Fruit fly (Drosophila melanogaster) whole organism, adult: ENCODE results near the gene CG46310.

Experiments
- CG11617 ChIP-seq: fragments of 200-800 bp; sonication (Bioruptor generic); optimal IDR thresholded peaks from 2 replicates; lab custom pipeline; 2017; ENCODE audit warnings: mild to moderate bottlenecking, missing biosample characterization, missing genetic modification reagents, missing genetic modification characterization
- CG12768 ChIP-seq: fragments of 200-800 bp; sonication (Bioruptor generic); optimal IDR thresholded peaks from 2 replicates; lab custom pipeline; 2017; ENCODE audit warnings: missing biosample characterization, missing genetic modification characterization, mild to moderate bottlenecking, moderate library complexity, missing genetic modification reagents
- CG14711 ChIP-seq: fragments of 200-800 bp; sonication (Bioruptor generic); optimal IDR thresholded peaks from 2 replicates; lab custom pipeline; 2018; ENCODE audit warnings: missing biosample characterization, mild to moderate bottlenecking, missing genetic modification characterization, moderate library complexity
- CG1620 ChIP-seq: fragments of 200-800 bp; sonication (Bioruptor generic); optimal IDR thresholded peaks from 2 replicates; lab custom pipeline; 2016; ENCODE audit warnings: missing biosample characterization, missing genetic modification characterization
- CG33017 ChIP-seq: fragments of 200-800 bp; sonication (Bioruptor generic); optimal IDR thresholded peaks from 2 replicates; lab custom pipeline; 2018; ENCODE audit warnings: missing biosample characterization, mild to moderate bottlenecking, missing genetic modification characterization, moderate library complexity
- CG5204 ChIP-seq: fragments of 200-800 bp; sonication (Bioruptor generic); optimal IDR thresholded peaks from 2 replicates; lab custom pipeline; 2016; ENCODE audit warnings: missing biosample characterization, missing genetic modification characterization
- CG7045 ChIP-seq: fragments of 200-800 bp; sonication (Bioruptor generic); optimal IDR thresholded peaks from 2 replicates; lab custom pipeline; 2017; ENCODE audit warnings: missing biosample characterization, mild to moderate bottlenecking, missing genetic modification characterization
- CG7101 ChIP-seq: fragments of 200-800 bp; sonication (Bioruptor generic); optimal IDR thresholded peaks from 2 replicates; lab custom pipeline; 2018; ENCODE audit warnings: missing biosample characterization, mild to moderate bottlenecking, missing genetic modification characterization, moderate library complexity
- Clk ChIP-seq: fragments of 200-800 bp; sonication (Bioruptor generic); optimal IDR thresholded peaks from 2 replicates; lab custom pipeline; 2017; ENCODE audit warnings: missing biosample characterization, missing genetic modification characterization
- Crg-1 ChIP-seq: fragments of 200-800 bp; sonication (Bioruptor generic); optimal IDR thresholded peaks from 2 replicates; lab custom pipeline; 2016; ENCODE audit warnings: missing biosample characterization, missing genetic modification characterization
- Hr96 ChIP-seq: fragments of 200-800 bp; sonication (Bioruptor generic); optimal IDR thresholded peaks from 2 replicates; lab custom pipeline; 2016; ENCODE audit warnings: missing biosample characterization, missing genetic modification characterization
- Mnt ChIP-seq: fragments of 200-800 bp; sonication (Bioruptor generic); optimal IDR thresholded peaks from 2 replicates; lab custom pipeline; 2016; ENCODE audit warnings: missing biosample characterization, mild to moderate bottlenecking, missing genetic modification characterization
- bab1 ChIP-seq: fragments of 200-800 bp; sonication (Bioruptor generic); optimal IDR thresholded peaks from 3 replicates; lab custom pipeline; 2019; ENCODE audit warnings: missing biosample characterization, mild to moderate bottlenecking, missing genetic modification characterization, moderate library complexity
- cic ChIP-seq: fragments of 200-800 bp; sonication (Bioruptor generic); optimal IDR thresholded peaks from 2 replicates; lab custom pipeline; 2017; ENCODE audit warnings: missing biosample characterization, mild to moderate bottlenecking, missing genetic modification characterization, moderate library complexity
- cnc ChIP-seq, 2 experiments: fragments of >200 bp; optimal IDR thresholded peaks; 2 replicates each; lab custom pipeline; 2017
- kay ChIP-seq: fragments of 200-800 bp; sonication (Bioruptor generic); peaks from one replicate; lab custom pipeline; 2016; ENCODE audit warnings: missing biosample characterization, missing genetic modification characterization, borderline replicate concordance
- ovo ChIP-seq: fragments of 200-800 bp; sonication (Bioruptor generic); optimal IDR thresholded peaks from 2 replicates; lab custom pipeline; 2016; ENCODE audit warnings: missing biosample characterization, missing genetic modification characterization
- pad ChIP-seq: fragments of 200-800 bp; sonication (Bioruptor generic); optimal IDR thresholded peaks from 3 replicates; lab custom pipeline; 2017; ENCODE audit warnings: missing biosample characterization, missing genetic modification characterization, mild to moderate bottlenecking, moderate library complexity, missing genetic modification reagents
- tj ChIP-seq: fragments of 200-800 bp; sonication (Bioruptor generic); optimal IDR thresholded peaks from 3 replicates; lab custom pipeline; 2017; ENCODE audit warnings: missing biosample characterization, mild to moderate bottlenecking, missing genetic modification characterization, moderate library complexity
- toe ChIP-seq: fragments of 200-800 bp; sonication (Bioruptor generic); optimal IDR thresholded peaks from 2 replicates; lab custom pipeline; 2016; ENCODE audit warnings: missing biosample characterization, missing genetic modification characterization

The CG46310 gene

dm6 chr3R:23203934-23204333 is 30.3 kb downstream of the CG46310 start, which contains the start of gene fzo:
fzo (minus strand) TSS chr3R:23204034.
- TF ChIP-seq CG5204 (no peak), pad (GFP tag; lab: Kevin White, UChicago) (no peak), CG33017 (tag; lab: Kevin White, UChicago) (no peak), CG7101 (tag; lab: Kevin White, UChicago) (no peak), CG1620 (GFP tag; lab: Kevin White, UChicago) (no peak), Clk (no peak), Mnt (GFP tag; lab: Kevin White, UChicago) (no peak), toe (GFP tag; lab: Kevin White, UChicago) (no peak), CG12768 (GFP tag; lab: Kevin White, UChicago) (no peak), ovo (GFP tag; lab: Kevin White, UChicago) (no peak), Crg-1 (GFP tag; lab: Kevin White, UChicago) (no peak)

DNA sequence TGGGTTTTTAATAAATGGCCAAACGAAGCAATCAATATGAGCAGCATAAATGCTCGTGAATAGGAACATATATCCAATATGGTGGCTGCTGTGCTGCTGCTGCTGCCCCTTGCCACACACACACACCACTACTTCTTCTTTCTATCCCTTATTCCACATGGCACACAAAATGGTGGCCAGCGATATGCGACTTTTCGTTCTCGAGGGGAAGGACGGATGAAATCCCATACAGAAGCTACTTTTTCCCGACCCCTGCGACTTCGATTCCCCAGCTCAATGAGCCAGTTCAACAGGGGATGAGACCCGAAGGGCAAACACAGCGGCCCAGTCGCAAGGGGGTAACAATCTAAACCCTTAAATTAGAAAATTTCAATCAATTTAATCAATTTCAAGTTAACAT is 33.6 kb downstream of the CG46310 start:
- TF ChIP-seq tj (GFP tag; lab: Kevin White, UChicago) (no peak), ovo (GFP tag; lab: Kevin White, UChicago) (no peak)

- TF ChIP-seq bab1 (no peak), Mnt (GFP tag; lab: Kevin White, UChicago) (peak; percentile 63), Crg-1 (GFP tag; lab: Kevin White, UChicago) (no peak), CG1620 (GFP tag; lab: Kevin White, UChicago) (no peak), ovo (GFP tag; lab: Kevin White, UChicago) (peak; percentile 5), CG7101 (tag; lab: Kevin White, UChicago) (peak; percentile 12), CG11617 (GFP tag; lab: Kevin White, UChicago) (no peak), CG7045 (GFP tag; lab: Kevin White, UChicago) (peak; percentile 21), CG14711 (tag; lab: Kevin White, UChicago) (peak; percentile 25), cic (GFP tag; lab: Kevin White, UChicago) (peak; percentile 99), toe (GFP tag; lab: Kevin White, UChicago) (peak; percentile 33), cnc (optimal IDR thresholded peaks at IDR 0.05; lab: Kevin White, UChicago) (peak in 1 of 2 experiments; percentile 42), CG5204 (peak; percentile 27), tj (GFP tag; lab: Kevin White, UChicago) (no peak), Hr96 (GFP tag; lab: Kevin White, UChicago) (no peak), kay (no peak), pad (GFP tag; lab: Kevin White, UChicago) (no peak), Clk (no peak), CG12768 (GFP tag; lab: Kevin White, UChicago) (peak; percentile 62), CG33017 (tag; lab: Kevin White, UChicago) (peak; percentile 17)
Measured at dm6 chr3R:23210243-23211215, 36.9 kb downstream of the CG46310 start.

dm6 chr3R:23211745-23212254 is 38.1 kb downstream of the CG46310 start:
- TF ChIP-seq CG33017 (tag; lab: Kevin White, UChicago) (no peak), cic (GFP tag; lab: Kevin White, UChicago) (no peak), ovo (GFP tag; lab: Kevin White, UChicago) (no peak), CG5204 (no peak), Clk (no peak), kay (no peak), cnc (optimal IDR thresholded peaks at IDR 0.05; lab: Kevin White, UChicago) (no peak), CG12768 (GFP tag; lab: Kevin White, UChicago) (peak; percentile 18), Mnt (GFP tag; lab: Kevin White, UChicago) (no peak), CG1620 (GFP tag; lab: Kevin White, UChicago) (no peak), CG14711 (tag; lab: Kevin White, UChicago) (no peak), CG7045 (GFP tag; lab: Kevin White, UChicago) (no peak), tj (GFP tag; lab: Kevin White, UChicago) (no peak), CG11617 (GFP tag; lab: Kevin White, UChicago) (no peak), toe (GFP tag; lab: Kevin White, UChicago) (peak; percentile 0), CG7101 (tag; lab: Kevin White, UChicago) (peak; percentile 26)

DNA sequence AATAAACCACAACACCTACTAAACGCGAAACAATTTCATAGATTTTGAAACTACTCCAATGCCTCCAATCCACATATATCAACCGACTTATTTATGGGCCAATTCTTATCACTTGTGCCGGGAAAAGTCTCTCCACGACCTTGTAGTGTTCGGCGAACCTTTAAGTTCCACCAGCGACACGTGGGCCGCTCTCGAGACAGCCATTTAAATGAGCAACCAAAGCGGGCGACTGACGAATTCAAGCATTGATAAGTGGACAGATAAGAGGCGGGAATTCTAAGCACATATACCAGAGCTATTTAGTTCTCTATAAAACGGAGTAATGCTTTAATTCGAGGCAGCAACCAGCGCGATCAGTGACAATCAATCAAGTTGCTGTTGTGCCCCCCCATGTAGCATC is 39.1 kb downstream of the CG46310 start:
- TF ChIP-seq Mnt (GFP tag; lab: Kevin White, UChicago) (peak; percentile 54), kay (no peak), Hr96 (GFP tag; lab: Kevin White, UChicago) (no peak), bab1 (no peak), cic (GFP tag; lab: Kevin White, UChicago) (peak; percentile 28)
